Fruit fly (Drosophila melanogaster): ENCODE measurements around the gene CG5391.

The CG5391 gene

DNA sequence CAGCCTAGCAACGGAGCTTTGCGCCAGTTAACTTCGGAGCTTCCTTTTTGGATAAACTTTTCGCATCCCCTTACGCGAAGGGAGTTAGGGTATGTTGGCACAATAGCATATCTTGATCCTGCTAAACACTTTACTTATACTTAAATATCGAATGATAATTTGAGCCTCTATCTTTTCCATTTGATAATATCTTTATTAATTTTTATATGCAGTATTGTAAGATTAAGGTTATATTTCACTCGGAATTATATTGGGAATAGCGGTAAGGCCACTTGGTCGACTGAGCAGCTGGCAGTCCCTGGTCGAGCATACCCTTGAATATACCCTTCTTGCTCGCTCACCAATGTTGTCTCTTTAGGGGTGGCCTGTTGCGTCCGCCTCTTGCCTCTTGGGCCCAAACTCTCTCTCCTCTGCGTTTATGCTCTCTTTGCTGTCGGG is 34.8 kb upstream of the CG5391 start (continued):
- no peak for TF ChIP-seq CG12236 (GFP tag; optimal IDR thresholded peaks at IDR 0.05)
- TF ChIP-seq fd64A (GFP tag; optimal IDR thresholded peaks at IDR 0.05): no peak
- no peak for TF ChIP-seq bbx (GFP tag; IDR thresholded peaks at IDR 0.05; ENCODE audit: partially characterized antibody)
- no peak for TF ChIP-seq Mes4 (GFP tag; optimal IDR thresholded peaks at IDR 0.05)
- TF ChIP-seq pzg (GFP tag; optimal IDR thresholded peaks at IDR 0.05): no peak
- no peak for TF ChIP-seq CG3995 (GFP tag; optimal IDR thresholded peaks at IDR 0.05)
- peak in 1 of 2 experiments; percentile 9 for TF ChIP-seq Eip74EF (GFP tag; optimal IDR thresholded peaks at IDR 0.05)
- TF ChIP-seq fru (optimal IDR thresholded peaks at IDR 0.05): no peak
- no peak for TF ChIP-seq CG2129 (GFP tag; IDR thresholded peaks at IDR 0.05; ENCODE audit: partially characterized antibody)
- TF ChIP-seq CG8281 (tag; optimal IDR thresholded peaks at IDR 0.05): no peak
- peak; percentile 79 for TF ChIP-seq CG2120 (GFP tag; optimal IDR thresholded peaks at IDR 0.05)
- TF ChIP-seq CG14667 (GFP tag; IDR thresholded peaks at IDR 0.05): peak; percentile 42; the same call in 1 of the 2 replicates
- TF ChIP-seq Antp (GFP tag; optimal IDR thresholded peaks at IDR 0.05): peak; percentile 12
- no peak for TF ChIP-seq CG17568 (GFP tag; optimal IDR thresholded peaks at IDR 0.05)
- TF ChIP-seq emc (GFP tag; optimal IDR thresholded peaks at IDR 0.05): no peak
- no peak for TF ChIP-seq ato (GFP tag; IDR thresholded peaks at IDR 0.05; ENCODE audit: partially characterized antibody)
- TF ChIP-seq CG30020 (tag; optimal IDR thresholded peaks at IDR 0.05): peak; percentile 6
- peak; percentile 40 for TF ChIP-seq Hr3 (GFP tag; optimal IDR thresholded peaks at IDR 0.05)
- TF ChIP-seq schlank (tag; optimal IDR thresholded peaks at IDR 0.05): peak; percentile 23
- TF ChIP-seq CG7786 (GFP tag; optimal IDR thresholded peaks at IDR 0.05): no peak
- TF ChIP-seq ewg (GFP tag; optimal IDR thresholded peaks at IDR 0.05): no peak
- TF ChIP-seq CG7745 (tag; optimal IDR thresholded peaks at IDR 0.05): no peak
- TF ChIP-seq kah (GFP tag; optimal IDR thresholded peaks at IDR 0.05): no peak
- peak; percentile 74 for TF ChIP-seq CG9727 (GFP tag; optimal IDR thresholded peaks at IDR 0.05)
- TF ChIP-seq cas (GFP tag; IDR thresholded peaks at IDR 0.05): 0 out of 2 replicates have a peak, but pooled peaks have one; percentile 40
- no peak for TF ChIP-seq bigmax (GFP tag; optimal IDR thresholded peaks at IDR 0.05)
- no peak for TF ChIP-seq D (optimal IDR thresholded peaks at IDR 0.05)
- peak; percentile 41 for TF ChIP-seq D (GFP tag; optimal IDR thresholded peaks at IDR 0.05)
- peak; percentile 36 for TF ChIP-seq B-H2 (GFP tag; optimal IDR thresholded peaks at IDR 0.05)
- peak; percentile 65 for TF ChIP-seq bcd (GFP tag; optimal IDR thresholded peaks at IDR 0.05)
- peak; percentile 30 for TF ChIP-seq Asciz (GFP tag; optimal IDR thresholded peaks at IDR 0.05)
- TF ChIP-seq Rfx (GFP tag; IDR thresholded peaks at IDR 0.05): peak; percentile 78
- no peak for TF ChIP-seq Sry-β (GFP tag; optimal IDR thresholded peaks at IDR 0.05)
- TF ChIP-seq Dref (GFP tag; IDR thresholded peaks at IDR 0.05): no peak
- no peak for TF ChIP-seq Hr39 (optimal IDR thresholded peaks at IDR 0.05)
- TF ChIP-seq CG12219 (GFP tag; optimal IDR thresholded peaks at IDR 0.05): no peak
- TF ChIP-seq hkb (optimal IDR thresholded peaks at IDR 0.05): no peak
- peak; percentile 70 for TF ChIP-seq hkb (GFP tag; IDR thresholded peaks at IDR 0.05)
- peak; percentile 28; the same call in 2 of the 3 replicates for TF ChIP-seq croc (GFP tag; conservative IDR thresholded peaks at IDR 0.05)
- TF ChIP-seq ac (GFP tag; optimal IDR thresholded peaks at IDR 0.05): no peak
- TF ChIP-seq ems (GFP tag; optimal IDR thresholded peaks at IDR 0.05): no peak
- TF ChIP-seq stwl (tag; optimal IDR thresholded peaks at IDR 0.05): no peak
- TF ChIP-seq CG12391 (tag; optimal IDR thresholded peaks at IDR 0.05): peak; percentile 62
- peak; percentile 45 for TF ChIP-seq slou (GFP tag; optimal IDR thresholded peaks at IDR 0.05)
- TF ChIP-seq lmd (GFP tag; IDR thresholded peaks at IDR 0.05): peak; percentile 78
- TF ChIP-seq shn (GFP tag; optimal IDR thresholded peaks at IDR 0.05): no peak
- TF ChIP-seq Ravus (GFP tag; IDR thresholded peaks at IDR 0.05): peak; percentile 72
- no peak for TF ChIP-seq ash1 (GFP tag; optimal IDR thresholded peaks at IDR 0.05)
- peak; percentile 46 for TF ChIP-seq tin (GFP tag; optimal IDR thresholded peaks at IDR 0.05)
- no peak for TF ChIP-seq CG6654 (GFP tag; optimal IDR thresholded peaks at IDR 0.05)
- TF ChIP-seq CG3838 (GFP tag; optimal IDR thresholded peaks at IDR 0.05): no peak
- TF ChIP-seq gro (GFP tag; optimal IDR thresholded peaks at IDR 0.05): no peak

Measured in whole organism, embryonic.